Worm (Caenorhabditis elegans) whole organism, L4/young adult: ENCODE data around the gene nlp-64.

Experiments used
- W03F9.2 ChIP-seq: fragments of 150-350 bp; optimal IDR thresholded peaks from 2 replicates; lab custom pipeline; 2014; ENCODE audit warnings: missing biosample characterization, missing genetic modification characterization
- dao-5 ChIP-seq: sonication (generic microtip); optimal IDR thresholded peaks from 2 replicates; lab custom pipeline; 2016; ENCODE audit warnings: missing genotype, missing genetic modification characterization, moderate library complexity, missing compliant biosample characterization
- him-1 ChIP-seq: sonication (generic microtip); optimal IDR thresholded peaks from 2 replicates; lab custom pipeline; 2016; ENCODE audit warnings: missing genotype, missing genetic modification reagents, missing genetic modification characterization, missing compliant biosample characterization

- peak; percentile 43 for TF ChIP-seq him-1 (tag; lab: Kevin White, UChicago)
- TF ChIP-seq dao-5 (tag; lab: Kevin White, UChicago), result no peak
- TF ChIP-seq W03F9.2 (tag; lab: Kevin White, UChicago), result peak; percentile 45
Measured at ce11 chrX:324021-324420, 12.9 kb upstream of the nlp-64 start.
